Fruit fly (Drosophila melanogaster) whole organism, embryonic: Measurements from ENCODE around the gene CG2321.
A peak's percentile ranks its signal among the peaks of the same experiment; 100 is the strongest.

Source experiments
- Blimp-1 ChIP-seq: fragments of 200-800 bp; sonication (Bioruptor generic); optimal IDR thresholded peaks from 3 replicates; lab custom pipeline; 2018; ENCODE audit warnings: missing biosample characterization, missing genetic modification characterization, mild to moderate bottlenecking, moderate library complexity, missing genetic modification reagents
- BtbVII ChIP-seq: fragments of 200-800 bp; sonication (Bioruptor generic); optimal IDR thresholded peaks from 3 replicates; lab custom pipeline; 2017; ENCODE audit warnings: missing biosample characterization, mild to moderate bottlenecking, missing genetic modification characterization
- CG10209 ChIP-seq: fragments of 200-800 bp; sonication (Bioruptor generic); optimal IDR thresholded peaks from 3 replicates; lab custom pipeline; 2017; ENCODE audit warnings: missing biosample characterization, mild to moderate bottlenecking, missing genetic modification characterization, missing genetic modification reagents
- CG10979 ChIP-seq: fragments of 200-800 bp; sonication (Bioruptor generic); optimal IDR thresholded peaks from 2 replicates; lab custom pipeline; 2018; ENCODE audit warnings: missing biosample characterization, mild to moderate bottlenecking, missing genetic modification characterization, moderate library complexity
- CG13296 ChIP-seq: fragments of 200-800 bp; sonication (Bioruptor generic); optimal IDR thresholded peaks from 3 replicates; lab custom pipeline; 2018; ENCODE audit warnings: missing biosample characterization, mild to moderate bottlenecking, missing genetic modification characterization
- CG13624 ChIP-seq: fragments of 200-800 bp; sonication (Bioruptor generic); optimal IDR thresholded peaks from 2 replicates; lab custom pipeline; 2016; ENCODE audit warnings: missing biosample characterization, missing genetic modification characterization
- CG13775 ChIP-seq: fragments of 200-800 bp; sonication (Bioruptor generic); optimal IDR thresholded peaks from 3 replicates; lab custom pipeline; 2017; ENCODE audit warnings: missing biosample characterization, mild to moderate bottlenecking, missing genetic modification characterization
- CG15073 ChIP-seq: fragments of 200-800 bp; sonication (Bioruptor generic); optimal IDR thresholded peaks from 2 replicates; lab custom pipeline; 2016; ENCODE audit warnings: missing biosample characterization, missing genetic modification characterization
- CG18619 ChIP-seq: fragments of 200-800 bp; sonication (Bioruptor generic); optimal IDR thresholded peaks from 3 replicates; lab custom pipeline; 2017; ENCODE audit warnings: missing biosample characterization, mild to moderate bottlenecking, missing genetic modification characterization
- CG3065 ChIP-seq: fragments of 200-800 bp; sonication (Bioruptor generic); optimal IDR thresholded peaks from 2 replicates; lab custom pipeline; 2016; ENCODE audit warnings: missing biosample characterization, missing genetic modification characterization
- CG33557 ChIP-seq: fragments of 200-800 bp; sonication (Bioruptor generic); optimal IDR thresholded peaks from 2 replicates; lab custom pipeline; 2019; ENCODE audit warnings: missing biosample characterization, mild to moderate bottlenecking, missing genetic modification characterization, moderate library complexity
- CG34376 ChIP-seq: fragments of 200-800 bp; sonication (Bioruptor generic); optimal IDR thresholded peaks from 2 replicates; lab custom pipeline; 2018; ENCODE audit warnings: missing biosample characterization, mild to moderate bottlenecking, missing genetic modification characterization
- CG8281 ChIP-seq: fragments of 200-800 bp; sonication (Bioruptor generic); optimal IDR thresholded peaks from 2 replicates; lab custom pipeline; 2018; ENCODE audit warnings: missing biosample characterization, mild to moderate bottlenecking, missing genetic modification characterization, moderate library complexity
- Dp ChIP-seq: fragments of 200-800 bp; sonication (Bioruptor generic); optimal IDR thresholded peaks from 2 replicates; lab custom pipeline; 2018; ENCODE audit warnings: missing biosample characterization, mild to moderate bottlenecking, missing genetic modification characterization, moderate library complexity
- E2f2 ChIP-seq: fragments of 200-800 bp; sonication (Bioruptor generic); IDR thresholded peaks from 2 replicates; pipeline ENCODE4 v1.3.6; 2022; ENCODE audit warnings: missing biosample characterization, missing genetic modification characterization
- Mad ChIP-seq: fragments of 200-800 bp; sonication (Bioruptor generic); optimal IDR thresholded peaks from 2 replicates; lab custom pipeline; 2016; ENCODE audit warnings: missing biosample characterization, missing genetic modification characterization
- NC2α ChIP-seq: fragments of 200-800 bp; sonication (Bioruptor generic); optimal IDR thresholded peaks from 2 replicates; lab custom pipeline; 2016; ENCODE audit warnings: missing biosample characterization, missing genetic modification characterization
- NC2β ChIP-seq: fragments of 200-800 bp; sonication (Bioruptor generic); optimal IDR thresholded peaks from 2 replicates; lab custom pipeline; 2016; ENCODE audit warnings: missing biosample characterization, missing genetic modification characterization
- Oli ChIP-seq: fragments of 200-800 bp; sonication (Bioruptor generic); optimal IDR thresholded peaks from 2 replicates; lab custom pipeline; 2018; ENCODE audit warnings: missing biosample characterization, mild to moderate bottlenecking, missing genetic modification characterization, moderate library complexity
- Pdp1 ChIP-seq, 2 experiments: fragments of 200-800 bp; sonication (Bioruptor generic); optimal IDR thresholded peaks; 3 replicates each; lab custom pipeline; 2016; ENCODE audit warnings: missing biosample characterization in 2 of 2, missing genetic modification characterization in 2 of 2, mild to moderate bottlenecking in 1 of 2, moderate library complexity in 1 of 2
- Xbp1 ChIP-seq: fragments of 200-800 bp; sonication (Bioruptor generic); optimal IDR thresholded peaks from 3 replicates; lab custom pipeline; 2016; ENCODE audit warnings: missing biosample characterization, mild to moderate bottlenecking, missing genetic modification characterization
- ab ChIP-seq: fragments of 200-800 bp; sonication (Bioruptor generic); optimal IDR thresholded peaks from 2 replicates; lab custom pipeline; 2016; ENCODE audit warnings: missing biosample characterization, missing genetic modification characterization
- abd-A ChIP-seq: fragments of 200-800 bp; sonication (Bioruptor generic); optimal IDR thresholded peaks from 3 replicates; lab custom pipeline; 2019; ENCODE audit warnings: missing biosample characterization, mild to moderate bottlenecking, missing genetic modification characterization, moderate library complexity
- chinmo ChIP-seq: fragments of 200-800 bp; sonication (Bioruptor generic); IDR thresholded peaks from 4 replicates; pipeline ENCODE4 v1.3.6; 2022; ENCODE audit warnings: missing biosample characterization, missing genetic modification characterization; ENCODE audit not compliant: partially characterized antibody
- ci ChIP-seq: fragments of 200-800 bp; sonication (Bioruptor generic); IDR thresholded peaks from 3 replicates; pipeline ENCODE4 v1.3.6; 2022; ENCODE audit warnings: missing biosample characterization, missing genetic modification characterization
- exex ChIP-seq: fragments of 200-800 bp; sonication (Bioruptor generic); optimal IDR thresholded peaks from 4 replicates; lab custom pipeline; 2018; ENCODE audit warnings: missing biosample characterization, mild to moderate bottlenecking, missing genetic modification characterization, moderate library complexity
- eyg ChIP-seq: fragments of 200-800 bp; sonication (Bioruptor generic); optimal IDR thresholded peaks from 3 replicates; lab custom pipeline; 2016; ENCODE audit warnings: missing biosample characterization, missing genetic modification characterization
- fd96Cb ChIP-seq: fragments of 200-800 bp; sonication (Bioruptor generic); optimal IDR thresholded peaks from 2 replicates; lab custom pipeline; 2018; ENCODE audit warnings: missing biosample characterization, mild to moderate bottlenecking, missing genetic modification characterization, moderate library complexity
- gem ChIP-seq: fragments of 200-800 bp; sonication (Bioruptor generic); optimal IDR thresholded peaks from 2 replicates; lab custom pipeline; 2019; ENCODE audit warnings: missing biosample characterization, mild to moderate bottlenecking, missing genetic modification characterization, moderate library complexity
- grau ChIP-seq: fragments of 200-800 bp; optimal IDR thresholded peaks from 3 replicates; lab custom pipeline; 2019; ENCODE audit warnings: missing biosample characterization, mild to moderate bottlenecking, missing genetic modification characterization, moderate library complexity
- hb ChIP-seq: fragments of 200-800 bp; sonication (Bioruptor generic); IDR thresholded peaks from 3 replicates; pipeline ENCODE4 v1.3.6; 2022; ENCODE audit warnings: missing biosample characterization, missing genetic modification characterization; ENCODE audit not compliant: partially characterized antibody
- luna ChIP-seq: fragments of 200-800 bp; sonication (Bioruptor generic); optimal IDR thresholded peaks from 2 replicates; lab custom pipeline; 2016; ENCODE audit warnings: missing biosample characterization, missing genetic modification characterization
- nerfin-2 ChIP-seq: fragments of 200-800 bp; sonication (Bioruptor generic); IDR thresholded peaks from 2 replicates; pipeline ENCODE4 v1.3.6; 2022; ENCODE audit warnings: missing biosample characterization, missing genetic modification characterization; ENCODE audit not compliant: partially characterized antibody
- nmo ChIP-seq: fragments of 200-800 bp; sonication (Bioruptor generic); optimal IDR thresholded peaks from 2 replicates; lab custom pipeline; 2018; ENCODE audit warnings: missing biosample characterization, mild to moderate bottlenecking, missing genetic modification characterization, moderate library complexity
- oc ChIP-seq: fragments of 200-800 bp; sonication (Bioruptor generic); optimal IDR thresholded peaks from 2 replicates; lab custom pipeline; 2018; ENCODE audit warnings: missing biosample characterization, mild to moderate bottlenecking, missing genetic modification characterization, moderate library complexity
- ranshi ChIP-seq: fragments of 200-800 bp; sonication (Bioruptor generic); IDR thresholded peaks from 2 replicates; pipeline ENCODE4 v1.3.6; 2022; ENCODE audit warnings: missing biosample characterization, missing genetic modification characterization
- sd ChIP-seq: fragments of 200-800 bp; sonication (Bioruptor generic); optimal IDR thresholded peaks from 3 replicates; lab custom pipeline; 2018; ENCODE audit warnings: missing biosample characterization, mild to moderate bottlenecking, missing genetic modification characterization, moderate library complexity
- sim ChIP-seq: fragments of 200-800 bp; sonication (Bioruptor generic); IDR thresholded peaks from 2 replicates; pipeline ENCODE4 v1.3.6; 2022; ENCODE audit warnings: missing biosample characterization, missing genetic modification characterization
- ssp ChIP-seq: fragments of 200-800 bp; sonication (Bioruptor generic); IDR thresholded peaks from 2 replicates; pipeline ENCODE4 v1.3.6; 2022; ENCODE audit warnings: missing biosample characterization, missing genetic modification characterization
- tna ChIP-seq: fragments of 200-800 bp; sonication (Bioruptor generic); IDR thresholded peaks from 2 replicates; pipeline ENCODE4 v1.3.6; 2022; ENCODE audit warnings: missing biosample characterization, missing genetic modification characterization; ENCODE audit not compliant: partially characterized antibody
- wor ChIP-seq: fragments of 200-800 bp; sonication (Bioruptor generic); IDR thresholded peaks from 2 replicates; pipeline ENCODE4 v1.3.6; 2022; ENCODE audit warnings: missing biosample characterization, missing genetic modification characterization

CG2321 gene

DNA sequence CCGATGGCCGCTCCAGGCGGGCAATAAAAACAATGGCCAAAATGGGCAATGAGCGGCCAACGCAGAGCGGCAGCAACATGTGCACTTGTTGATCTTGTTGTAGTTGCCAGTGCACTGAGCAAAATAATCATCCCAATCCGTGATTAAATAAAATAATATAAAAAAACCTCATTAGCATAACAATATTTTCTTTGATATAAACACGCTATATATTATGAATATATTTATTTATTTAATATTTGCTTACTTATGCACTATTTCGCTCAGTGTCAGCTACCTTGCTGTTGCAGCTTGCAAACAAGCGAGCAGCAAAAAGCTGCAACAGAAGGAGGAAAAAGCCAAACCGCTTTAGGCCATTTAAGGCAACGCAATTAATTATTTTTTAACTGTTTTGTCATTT, 30.3 kb upstream of the CG2321 start (continued):
- TF ChIP-seq ranshi (GFP tag; lab: Robert Waterston, UW) (0 out of 2 replicates have a peak, but pooled peaks have one; percentile 25), CG10209 (GFP tag; lab: Kevin White, UChicago) (peak; percentile 27), Xbp1 (GFP tag; lab: Kevin White, UChicago) (peak; percentile 27), hb (GFP tag; lab: Robert Waterston, UW) (no peak), fd96Cb (tag; lab: Kevin White, UChicago) (peak; percentile 40), CG15073 (GFP tag; lab: Kevin White, UChicago) (no peak), CG3065 (GFP tag; lab: Kevin White, UChicago) (no peak), Oli (tag; lab: Kevin White, UChicago) (peak; percentile 40), NC2β (GFP tag; lab: Kevin White, UChicago) (no peak), grau (tag; lab: Kevin White, UChicago) (peak; percentile 20), ci (GFP tag; lab: Robert Waterston, UW) (peak; percentile 68; the same call in 2 of the 3 replicates), gem (tag; lab: Kevin White, UChicago) (peak; percentile 69), ab (no peak), NC2α (GFP tag; lab: Kevin White, UChicago) (no peak), sim (no peak), tna (no peak), ssp (GFP tag; lab: Robert Waterston, UW) (no peak), CG34376 (no peak), Blimp-1 (GFP tag; lab: Kevin White, UChicago) (peak; percentile 42), CG10979 (tag; lab: Kevin White, UChicago) (peak; percentile 53), CG13775 (GFP tag; lab: Kevin White, UChicago) (peak; percentile 39), nmo (peak; percentile 50)

DNA sequence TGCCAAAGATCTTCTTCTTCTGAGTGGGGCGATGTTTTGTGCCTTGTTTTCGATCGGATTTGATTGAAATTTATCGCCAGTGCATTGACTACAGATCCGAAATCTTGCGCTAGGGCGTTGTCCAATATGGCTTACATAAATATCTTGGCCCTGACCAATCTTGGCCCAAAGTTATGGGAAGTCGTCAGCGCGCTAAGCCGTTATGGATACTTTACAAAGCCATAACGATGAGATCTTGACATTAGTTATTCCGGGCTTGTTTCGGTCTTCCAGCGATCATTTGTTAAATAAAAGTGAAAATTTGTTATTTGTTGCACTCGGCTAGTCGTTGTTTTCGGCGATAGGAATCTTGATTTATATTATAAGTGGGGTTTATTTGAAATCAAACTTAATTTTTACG, 29.4 kb upstream of the CG2321 start:
- no peak for TF ChIP-seq CG33557 (GFP tag; lab: Kevin White, UChicago)
- TF ChIP-seq Pdp1 (GFP tag; optimal IDR thresholded peaks at IDR 0.05; lab: Kevin White, UChicago) = peak in 1 of 2 experiments; percentile 40
- no peak for TF ChIP-seq E2f2
- TF ChIP-seq CG13296 = no peak
- TF ChIP-seq sd (tag; lab: Kevin White, UChicago) = no peak
- TF ChIP-seq abd-A = peak; percentile 66
- TF ChIP-seq CG18619 (GFP tag; lab: Kevin White, UChicago) = no peak
- peak; percentile 31 for TF ChIP-seq Blimp-1 (GFP tag; lab: Kevin White, UChicago)
- TF ChIP-seq Mad (GFP tag; lab: Kevin White, UChicago) = no peak
- TF ChIP-seq exex = no peak
- TF ChIP-seq nerfin-2 (GFP tag; lab: Robert Waterston, UW) = no peak
- TF ChIP-seq Dp (GFP tag; lab: Kevin White, UChicago) = no peak
- no peak for TF ChIP-seq BtbVII (GFP tag; lab: Kevin White, UChicago)
- TF ChIP-seq CG13624 (GFP tag; lab: Kevin White, UChicago) = no peak
- TF ChIP-seq eyg (GFP tag; lab: Kevin White, UChicago) = no peak
- TF ChIP-seq oc (tag; lab: Kevin White, UChicago) = peak; percentile 62
- no peak for TF ChIP-seq wor (GFP tag; lab: Robert Waterston, UW)

DNA sequence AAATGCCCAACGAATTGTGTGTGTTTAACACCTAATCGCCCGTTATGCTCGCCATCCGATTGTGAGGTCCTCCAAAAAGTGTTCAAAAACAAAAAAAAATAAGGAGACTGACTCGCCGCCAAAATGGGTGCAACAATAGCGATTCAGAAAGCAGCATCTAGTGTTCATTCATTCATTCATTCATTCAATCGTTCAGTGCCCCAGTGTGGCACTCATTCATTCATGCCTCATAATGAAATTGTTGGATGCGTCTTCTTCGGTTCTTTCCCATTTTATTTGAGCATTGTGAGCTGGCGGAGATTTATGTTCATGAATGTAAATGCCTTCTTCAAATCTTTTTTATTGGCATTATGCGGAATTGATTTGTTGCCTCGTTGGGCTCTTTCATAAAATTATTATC, 28.9 kb upstream of the CG2321 start:
- TF ChIP-seq chinmo (GFP tag; lab: Robert Waterston, UW) (0 out of 4 replicates have a peak, but pooled peaks have one; percentile 8), sd (tag; lab: Kevin White, UChicago) (peak; percentile 24), luna (no peak), CG8281 (tag; lab: Kevin White, UChicago) (peak; percentile 98)
